Fruit fly (Drosophila melanogaster): ENCODE results near the gene CG6125.

Gene CG6125

dm6 chr3R:15427199-15427817, 20.4 kb upstream of the CG6125 start (continued):
- no peak for TF ChIP-seq gcm2 (GFP tag; optimal IDR thresholded peaks at IDR 0.05)
- TF ChIP-seq CG6254 (GFP tag; optimal IDR thresholded peaks at IDR 0.05) = no peak
- no peak for TF ChIP-seq CG12219 (GFP tag; optimal IDR thresholded peaks at IDR 0.05)
- TF ChIP-seq Ravus (GFP tag; IDR thresholded peaks at IDR 0.05) = no peak
- TF ChIP-seq cg (GFP tag; optimal IDR thresholded peaks at IDR 0.05) = peak; percentile 59
- no peak for TF ChIP-seq CG9437 (GFP tag; optimal IDR thresholded peaks at IDR 0.05)
- TF ChIP-seq Fer3 (tag; optimal IDR thresholded peaks at IDR 0.05) = no peak
- TF ChIP-seq Pdp1 (GFP tag; optimal IDR thresholded peaks at IDR 0.05) = no peak
- no peak for TF ChIP-seq pb (GFP tag; optimal IDR thresholded peaks at IDR 0.05)
- TF ChIP-seq Stat92E (GFP tag; optimal IDR thresholded peaks at IDR 0.05) = no peak
- no peak for TF ChIP-seq Sox100B (GFP tag; optimal IDR thresholded peaks at IDR 0.05)
- TF ChIP-seq CG5953 (GFP tag; IDR thresholded peaks at IDR 0.05) = no peak
- peak; percentile 98 for TF ChIP-seq Blimp-1 (GFP tag; optimal IDR thresholded peaks at IDR 0.05)
- TF ChIP-seq CG8478 (optimal IDR thresholded peaks at IDR 0.05) = no peak
- no peak for TF ChIP-seq C15 (GFP tag; IDR thresholded peaks at IDR 0.05)
- 0 out of 3 replicates have a peak, but pooled peaks have one; percentile 29 for TF ChIP-seq z (GFP tag; IDR thresholded peaks at IDR 0.05)
- no peak for TF ChIP-seq jigr1 (GFP tag; IDR thresholded peaks at IDR 0.05)

dm6 chr3R:15425638-15426487, 19.0 kb upstream of the CG6125 start:
- TF ChIP-seq jing (GFP tag; optimal IDR thresholded peaks at IDR 0.05) = no peak
- peak; percentile 42 for TF ChIP-seq ATbp (GFP tag; optimal IDR thresholded peaks at IDR 0.05)
- 0 out of 3 replicates have a peak, but pooled peaks have one; percentile 17 for TF ChIP-seq row (GFP tag; IDR thresholded peaks at IDR 0.05)
- no peak for TF ChIP-seq esg (GFP tag; conservative IDR thresholded peaks at IDR 0.05)
- TF ChIP-seq NK7.1 (GFP tag; optimal IDR thresholded peaks at IDR 0.05) = no peak
- TF ChIP-seq H2.0 (GFP tag; IDR thresholded peaks at IDR 0.05) = no peak
- no peak for TF ChIP-seq Dip3 (GFP tag; optimal IDR thresholded peaks at IDR 0.05)
- TF ChIP-seq D19A (tag; optimal IDR thresholded peaks at IDR 0.05) = peak; percentile 5
- TF ChIP-seq en (GFP tag; optimal IDR thresholded peaks at IDR 0.05) = no peak
- no peak for TF ChIP-seq CG17568 (GFP tag; optimal IDR thresholded peaks at IDR 0.05)
- peak; percentile 97 for TF ChIP-seq Blimp-1 (GFP tag; optimal IDR thresholded peaks at IDR 0.05)
- no peak for TF ChIP-seq Fer2 (tag; optimal IDR thresholded peaks at IDR 0.05)
- TF ChIP-seq sens (GFP tag) = peak; percentile 87
- TF ChIP-seq CG18262 (tag; optimal IDR thresholded peaks at IDR 0.05) = peak; percentile 29
- TF ChIP-seq vfl (GFP tag; optimal IDR thresholded peaks at IDR 0.05) = no peak
- no peak for TF ChIP-seq ash1 (GFP tag; optimal IDR thresholded peaks at IDR 0.05)
- TF ChIP-seq phol (tag; optimal IDR thresholded peaks at IDR 0.05) = peak; percentile 53
- no peak for TF ChIP-seq CG2120 (GFP tag; optimal IDR thresholded peaks at IDR 0.05)
- no peak for TF ChIP-seq CG10274 (GFP tag; optimal IDR thresholded peaks at IDR 0.05)
- TF ChIP-seq Oli (tag; optimal IDR thresholded peaks at IDR 0.05) = peak; percentile 43
- no peak for TF ChIP-seq sens-2 (GFP tag; IDR thresholded peaks at IDR 0.05)
- TF ChIP-seq CG17385 (GFP tag; optimal IDR thresholded peaks at IDR 0.05) = no peak
- no peak for TF ChIP-seq Dref (GFP tag; IDR thresholded peaks at IDR 0.05)
- no peak for TF ChIP-seq tio (GFP tag; optimal IDR thresholded peaks at IDR 0.05)
- no peak for TF ChIP-seq disco-r (GFP tag; optimal IDR thresholded peaks at IDR 0.05)
- TF ChIP-seq tap (tag; optimal IDR thresholded peaks at IDR 0.05) = no peak
- TF ChIP-seq peb (GFP tag; IDR thresholded peaks at IDR 0.05) = no peak
- no peak for TF ChIP-seq so (GFP tag; IDR thresholded peaks at IDR 0.05)
- no peak for TF ChIP-seq Aef1 (GFP tag; IDR thresholded peaks at IDR 0.05)
- TF ChIP-seq gsb-n (tag; optimal IDR thresholded peaks at IDR 0.05) = peak; percentile 1
- TF ChIP-seq ac (GFP tag; optimal IDR thresholded peaks at IDR 0.05) = no peak
- no peak for TF ChIP-seq toy (GFP tag; IDR thresholded peaks at IDR 0.05)
- TF ChIP-seq otp (GFP tag; IDR thresholded peaks at IDR 0.05) = 0 out of 3 replicates have a peak, but pooled peaks have one; percentile 15

Measured in whole organism, embryonic.